Worm (Caenorhabditis elegans) whole organism, L4 larva: ENCODE data around the gene inpp-5K.

Source experiments
- F49E8.2 ChIP-seq: sonication (generic microtip); optimal IDR thresholded peaks from 2 replicates; lab custom pipeline; 2016; ENCODE audit warnings: missing compliant biosample characterization, mild to moderate bottlenecking, missing genetic modification characterization, borderline replicate concordance
- fkh-10 ChIP-seq: fragments of 150-350 bp; optimal IDR thresholded peaks from 2 replicates; lab custom pipeline; 2014; ENCODE audit warnings: missing biosample characterization, missing genetic modification reagents, missing genetic modification characterization
- fos-1 ChIP-seq: fragments of 150-350 bp; optimal IDR thresholded peaks from 2 replicates; lab custom pipeline; 2014; ENCODE audit warnings: missing biosample characterization, missing genetic modification characterization
- gei-8 ChIP-seq: fragments of 200-800 bp; sonication (Bioruptor generic); optimal IDR thresholded peaks from 2 replicates; lab custom pipeline; 2018; ENCODE audit warnings: mild to moderate bottlenecking, missing genetic modification characterization, missing compliant biosample characterization
- nhr-41 ChIP-seq: fragments of 200-800 bp; sonication (Bioruptor generic); IDR thresholded peaks from 2 replicates; pipeline ENCODE4 v1.3.6; 2022; ENCODE audit warnings: missing genetic modification reagents, missing genetic modification characterization, missing compliant biosample characterization
- nhr-42 ChIP-seq: fragments of 200-800 bp; sonication (Bioruptor generic); IDR thresholded peaks from 2 replicates; pipeline ENCODE4 v1.3.6; 2022; ENCODE audit warnings: missing genetic modification characterization, missing compliant biosample characterization
- zfp-2 ChIP-seq: sonication (generic microtip); optimal IDR thresholded peaks from 2 replicates; lab custom pipeline; 2016; ENCODE audit warnings: mild to moderate bottlenecking, missing genetic modification characterization, missing compliant biosample characterization

- TF ChIP-seq zfp-2 (tag; lab: Kevin White, UChicago) (no peak), F49E8.2 (no peak), fkh-10 (GFP tag; lab: Kevin White, UChicago) (no peak), fos-1 (tag; lab: Kevin White, UChicago) (no peak), nhr-42 (GFP tag; lab: Robert Waterston, UW) (no peak), nhr-41 (GFP tag; lab: Robert Waterston, UW) (no peak), gei-8 (GFP tag; lab: Kevin White, UChicago) (no peak)
Observed at ce11 chrIII:8161238-8161637, at the start of gene inpp-5K.
